Worm (Caenorhabditis elegans): ENCODE measurements around the gene svh-2.

Gene svh-2

ce11 chrX:6607599-6607998, 54.5 kb downstream of the svh-2 start (continued):
- TF ChIP-seq mdl-1 (tag; optimal IDR thresholded peaks at IDR 0.05) (peak in 1 of 2 experiments; percentile 10), unc-130 (GFP tag; optimal IDR thresholded peaks at IDR 0.05) (no peak), fos-1 (tag; optimal IDR thresholded peaks at IDR 0.05) (no peak), hlh-11 (tag; optimal IDR thresholded peaks at IDR 0.05) (peak; percentile 56), egl-43 (GFP tag; IDR thresholded peaks at IDR 0.05) (no peak), F49E8.2 (tag; optimal IDR thresholded peaks at IDR 0.05; ENCODE audit: borderline replicate concordance) (no peak), cey-2 (tag; optimal IDR thresholded peaks at IDR 0.05; ENCODE audit: borderline replicate concordance, insufficient read depth) (no peak), egl-27 (tag; optimal IDR thresholded peaks at IDR 0.05) (no peak), ceh-32 (tag; optimal IDR thresholded peaks at IDR 0.05; ENCODE audit: poor library complexity) (no peak), spr-3 (GFP tag; optimal IDR thresholded peaks at IDR 0.05) (no peak), sdz-12 (GFP tag; optimal IDR thresholded peaks at IDR 0.05) (no peak), unc-62 (GFP tag; optimal IDR thresholded peaks at IDR 0.05 in 1 of 2) (no peak), unc-62 (tag; optimal IDR thresholded peaks at IDR 0.05) (no peak), hif-1 (tag; optimal IDR thresholded peaks at IDR 0.05) (no peak), D1046.2 (GFP tag; IDR thresholded peaks at IDR 0.05) (0 out of 2 replicates have a peak, but pooled peaks have one; percentile 62), lsy-2 (tag; optimal IDR thresholded peaks at IDR 0.05) (no peak), R02D3.7 (tag; optimal IDR thresholded peaks at IDR 0.05) (no peak), nhr-111 (GFP tag; optimal IDR thresholded peaks at IDR 0.05) (no peak), nhr-102 (tag; optimal IDR thresholded peaks at IDR 0.05) (no peak), nhr-77 (tag; optimal IDR thresholded peaks at IDR 0.05) (peak; percentile 32), mxl-3 (GFP tag; optimal IDR thresholded peaks at IDR 0.05) (no peak), dmd-9 (GFP tag; IDR thresholded peaks at IDR 0.05) (no peak), ceh-20 (GFP tag; IDR thresholded peaks at IDR 0.05) (no peak), snpc-4 (tag; optimal IDR thresholded peaks at IDR 0.05) (no peak), spr-1 (tag; optimal IDR thresholded peaks at IDR 0.05) (no peak), ztf-11 (tag; optimal IDR thresholded peaks at IDR 0.05) (no peak), zip-11 (GFP tag; IDR thresholded peaks at IDR 0.05) (no peak), lin-38 (GFP tag; IDR thresholded peaks at IDR 0.05) (no peak), rbr-2 (tag; optimal IDR thresholded peaks at IDR 0.05) (no peak), pha-4 (GFP tag; IDR thresholded peaks at IDR 0.05) (no peak), pha-4 (tag; optimal IDR thresholded peaks at IDR 0.05) (no peak), T26A8.4 (GFP tag; IDR thresholded peaks at IDR 0.05) (no peak), hlh-30 (tag; optimal IDR thresholded peaks at IDR 0.05; ENCODE audit: insufficient read depth) (peak; percentile 46), fkh-10 (GFP tag; optimal IDR thresholded peaks at IDR 0.05) (no peak), saeg-2 (GFP tag; IDR thresholded peaks at IDR 0.05) (peak; percentile 47; the same call in 1 of the 2 replicates)

DNA sequence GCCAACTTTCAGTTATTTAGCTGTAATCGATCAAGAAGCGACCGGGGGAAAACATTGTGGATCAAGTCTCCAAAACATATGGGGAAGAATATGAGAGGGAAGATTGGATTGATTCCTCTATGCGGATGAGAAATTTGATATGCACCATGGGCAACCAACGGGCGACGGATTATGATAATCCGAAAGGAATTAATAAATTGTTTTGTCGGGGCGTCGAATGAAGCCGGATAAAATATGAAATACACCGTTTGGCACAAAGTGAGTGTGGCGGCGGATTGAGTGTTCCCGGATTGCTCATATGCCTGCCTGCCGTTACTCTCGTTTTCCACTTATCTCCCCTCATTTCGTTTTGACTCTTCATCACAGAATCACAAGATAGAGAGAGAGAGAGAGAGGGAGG, 56.2 kb downstream of the svh-2 start:
- TF ChIP-seq nhr-41 (GFP tag; IDR thresholded peaks at IDR 0.05) (no peak), nhr-102 (tag; optimal IDR thresholded peaks at IDR 0.05) (peak; percentile 42), dve-1 (tag; optimal IDR thresholded peaks at IDR 0.05; ENCODE audit: insufficient read depth) (no peak), lin-38 (GFP tag; IDR thresholded peaks at IDR 0.05) (peak; percentile 26), pqm-1 (tag; optimal IDR thresholded peaks at IDR 0.05) (no peak), T20F7.1 (GFP tag; optimal IDR thresholded peaks at IDR 0.05) (peak; percentile 34), hlh-11 (tag; optimal IDR thresholded peaks at IDR 0.05) (peak; percentile 6), lin-29 (GFP tag; IDR thresholded peaks at IDR 0.05) (no peak), nhr-42 (GFP tag; IDR thresholded peaks at IDR 0.05) (0 out of 2 replicates have a peak, but pooled peaks have one; percentile 16)
